Worm (Caenorhabditis elegans): ENCODE data around the gene T05C12.11.

ce11 chrII:8169283-8169682 lies 991 bp downstream of the T05C12.11 start, which contains the start of gene T05C12.15:
- TF ChIP-seq nhr-28 (tag; optimal IDR thresholded peaks at IDR 0.05) (no peak), ceh-82 (tag; optimal IDR thresholded peaks at IDR 0.05) (no peak), unc-130 (GFP tag; optimal IDR thresholded peaks at IDR 0.05) (no peak), unc-62 (GFP tag; optimal IDR thresholded peaks at IDR 0.05 in 1 of 2) (no peak), unc-62 (tag; optimal IDR thresholded peaks at IDR 0.05) (no peak), mdl-1 (tag; optimal IDR thresholded peaks at IDR 0.05) (no peak), nhr-10 (tag; optimal IDR thresholded peaks at IDR 0.05) (no peak), nhr-237 (tag; optimal IDR thresholded peaks at IDR 0.05) (no peak), madf-9 (GFP tag; conservative IDR thresholded peaks at IDR 0.05) (no peak), ZK546.5 (tag; optimal IDR thresholded peaks at IDR 0.05) (no peak), lsy-2 (tag; optimal IDR thresholded peaks at IDR 0.05) (no peak), attf-4 (tag; optimal IDR thresholded peaks at IDR 0.05) (no peak)

Measured in whole organism, L4 larva.